Worm (Caenorhabditis elegans): ENCODE data around the gene F57A8.6.

DNA sequence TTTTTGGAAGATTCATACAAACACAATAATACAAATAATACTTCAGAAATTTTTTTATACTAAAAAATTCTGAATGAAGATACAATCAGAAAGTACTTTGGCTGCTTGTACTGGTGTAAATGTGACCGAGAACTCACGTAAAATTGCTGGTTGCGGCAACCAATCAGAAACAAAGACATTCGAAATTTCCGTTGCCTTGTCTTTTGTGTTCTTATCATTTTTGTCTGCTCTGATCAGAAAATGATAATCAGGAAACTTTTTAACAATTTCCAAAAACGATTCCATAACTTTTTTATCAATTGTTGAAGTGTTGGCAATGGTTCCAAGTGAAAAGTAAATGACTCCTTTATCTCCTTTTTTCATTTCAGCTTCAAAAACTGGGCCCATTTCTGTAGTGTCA, 23.2 kb upstream of the F57A8.6 start:
- peak; percentile 83 for TF ChIP-seq fos-1 (tag; optimal IDR thresholded peaks at IDR 0.05)
- no peak for TF ChIP-seq nhr-25 (tag; optimal IDR thresholded peaks at IDR 0.05)
